Fruit fly (Drosophila melanogaster): ENCODE measurements around the gene CG7091.
A peak's percentile ranks its signal among the peaks of the same experiment; 100 is the strongest.

Gene CG7091

DNA sequence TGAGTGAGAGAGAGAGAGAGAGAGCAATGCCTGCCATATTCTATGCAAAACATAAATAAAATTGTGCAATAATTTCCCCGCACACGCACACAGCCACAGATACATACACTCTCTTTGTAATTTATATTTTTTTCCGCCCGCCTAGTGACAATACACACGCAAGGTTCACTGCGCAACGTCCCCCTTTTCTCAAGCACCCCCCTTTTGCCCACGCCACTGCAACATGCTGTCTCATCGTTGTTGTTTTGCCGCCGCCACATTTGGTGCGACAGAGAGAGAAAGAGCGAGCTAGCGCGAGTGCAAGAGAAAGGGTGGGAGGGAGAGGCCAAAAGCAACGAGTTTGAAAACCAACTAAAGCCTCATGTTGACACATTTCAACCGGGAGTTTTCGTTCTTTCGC is 34.6 kb downstream of the CG7091 start (continued):
- peak; percentile 1 for TF ChIP-seq pfk (GFP tag; optimal IDR thresholded peaks at IDR 0.05)
- TF ChIP-seq Dip2 (GFP tag; IDR thresholded peaks at IDR 0.05), result no peak
- no peak for TF ChIP-seq usp (GFP tag; optimal IDR thresholded peaks at IDR 0.05)
- TF ChIP-seq CG3065 (GFP tag; optimal IDR thresholded peaks at IDR 0.05), result no peak
- peak; percentile 78 for TF ChIP-seq Awh (GFP tag; IDR thresholded peaks at IDR 0.05)
- peak; percentile 76; the same call in 1 of the 3 replicates for TF ChIP-seq CG2199 (GFP tag; IDR thresholded peaks at IDR 0.05)
- no peak for TF ChIP-seq corto (GFP tag; optimal IDR thresholded peaks at IDR 0.05)
- no peak for TF ChIP-seq CG17361 (GFP tag; IDR thresholded peaks at IDR 0.05)
- peak; percentile 39; the same call in 1 of the 2 replicates for TF ChIP-seq sens-2 (GFP tag; IDR thresholded peaks at IDR 0.05)
- no peak for TF ChIP-seq CG34224 (GFP tag; IDR thresholded peaks at IDR 0.05; ENCODE audit: partially characterized antibody)
- peak; percentile 23; the same call in 1 of the 2 replicates for TF ChIP-seq CG9215 (GFP tag; IDR thresholded peaks at IDR 0.05)
- TF ChIP-seq CG17912 (GFP tag; optimal IDR thresholded peaks at IDR 0.05), result no peak
- no peak for TF ChIP-seq CG17612 (GFP tag; IDR thresholded peaks at IDR 0.05)
- peak; percentile 53 for TF ChIP-seq caup (GFP tag; optimal IDR thresholded peaks at IDR 0.05; ENCODE audit: severe bottlenecking)
- TF ChIP-seq Dref (GFP tag; IDR thresholded peaks at IDR 0.05), result no peak
- peak; percentile 27 for TF ChIP-seq Adf1 (GFP tag; IDR thresholded peaks at IDR 0.05)
- peak; percentile 77 for TF ChIP-seq Ada2b (GFP tag; IDR thresholded peaks at IDR 0.05)
- peak; percentile 55 for TF ChIP-seq CoRest (tag; optimal IDR thresholded peaks at IDR 0.05)
- peak in 1 of 2 experiments; percentile 11 for TF ChIP-seq Hr78 (GFP tag; optimal IDR thresholded peaks at IDR 0.05)
- TF ChIP-seq nau (GFP tag; optimal IDR thresholded peaks at IDR 0.05), result no peak
- TF ChIP-seq CG7556 (GFP tag; optimal IDR thresholded peaks at IDR 0.05), result peak; percentile 19
- no peak for TF ChIP-seq Doc3 (GFP tag; IDR thresholded peaks at IDR 0.05; ENCODE audit: partially characterized antibody)
- TF ChIP-seq sim (GFP tag; IDR thresholded peaks at IDR 0.05), result 0 out of 2 replicates have a peak, but pooled peaks have one; percentile 30
- TF ChIP-seq Sry-β (GFP tag; optimal IDR thresholded peaks at IDR 0.05), result no peak
- TF ChIP-seq NFAT (GFP tag; IDR thresholded peaks at IDR 0.05), result peak; percentile 58
- peak; percentile 85 for TF ChIP-seq rib (GFP tag; IDR thresholded peaks at IDR 0.05)
- TF ChIP-seq Blimp-1 (GFP tag; optimal IDR thresholded peaks at IDR 0.05), result peak; percentile 1
- TF ChIP-seq CG18476 (GFP tag; optimal IDR thresholded peaks at IDR 0.05), result no peak
- peak; percentile 35; the same call in 1 of the 2 replicates for TF ChIP-seq MBD-R2 (GFP tag; IDR thresholded peaks at IDR 0.05)
- TF ChIP-seq CG12236 (GFP tag; optimal IDR thresholded peaks at IDR 0.05), result no peak
- no peak for TF ChIP-seq CG31388 (GFP tag; optimal IDR thresholded peaks at IDR 0.05)
- peak; percentile 96 for TF ChIP-seq CG1832 (GFP tag; optimal IDR thresholded peaks at IDR 0.05)
- TF ChIP-seq CG10431 (GFP tag; optimal IDR thresholded peaks at IDR 0.05), result no peak
- TF ChIP-seq knrl (GFP tag; IDR thresholded peaks at IDR 0.05; ENCODE audit: partially characterized antibody), result peak; percentile 16; the same call in 1 of the 3 replicates
- TF ChIP-seq btn (GFP tag; optimal IDR thresholded peaks at IDR 0.05), result peak; percentile 32
- TF ChIP-seq CG11696 (GFP tag; IDR thresholded peaks at IDR 0.05), result peak; percentile 42; the same call in 1 of the 2 replicates
- TF ChIP-seq CG7963 (GFP tag; IDR thresholded peaks at IDR 0.05; ENCODE audit: partially characterized antibody), result no peak
- no peak for TF ChIP-seq hbn (GFP tag; IDR thresholded peaks at IDR 0.05; ENCODE audit: partially characterized antibody)
- TF ChIP-seq CG11695 (GFP tag; IDR thresholded peaks at IDR 0.05), result 0 out of 3 replicates have a peak, but pooled peaks have one; percentile 34
- TF ChIP-seq CG7928 (GFP tag; optimal IDR thresholded peaks at IDR 0.05), result no peak
- TF ChIP-seq nerfin-2 (GFP tag; IDR thresholded peaks at IDR 0.05; ENCODE audit: partially characterized antibody), result no peak
- peak; percentile 76 for TF ChIP-seq Antp (GFP tag; optimal IDR thresholded peaks at IDR 0.05)
- peak; percentile 75 for TF ChIP-seq nom (GFP tag; optimal IDR thresholded peaks at IDR 0.05)
- TF ChIP-seq tx (GFP tag; optimal IDR thresholded peaks at IDR 0.05), result peak; percentile 21
- TF ChIP-seq scrt (GFP tag; optimal IDR thresholded peaks at IDR 0.05), result peak; percentile 71
- TF ChIP-seq crol (GFP tag; IDR thresholded peaks at IDR 0.05), result peak; percentile 96
- peak; percentile 61 for TF ChIP-seq Mad (GFP tag; optimal IDR thresholded peaks at IDR 0.05)
- peak; percentile 71; the same call in 2 of the 3 replicates for TF ChIP-seq Optix (GFP tag; IDR thresholded peaks at IDR 0.05)
- peak; percentile 43 for TF ChIP-seq zen (tag; optimal IDR thresholded peaks at IDR 0.05)
- peak; percentile 2 for TF ChIP-seq CG12744 (GFP tag; optimal IDR thresholded peaks at IDR 0.05)
